Worm (Caenorhabditis elegans) whole organism, mixed stage, embryonic: ENCODE data around the gene M110.8.

Source experiments
- M03D4.4 ChIP-seq: sonication (generic microtip); optimal IDR thresholded peaks from 2 replicates; lab custom pipeline; 2017; ENCODE audit warnings: mild to moderate bottlenecking, missing genetic modification characterization, missing compliant biosample characterization
- bed-3 ChIP-seq: fragments of 200-800 bp; sonication (Bioruptor generic); optimal IDR thresholded peaks from 3 replicates; lab custom pipeline; 2018; ENCODE audit warnings: mild to moderate bottlenecking, missing genetic modification characterization, moderate library complexity, missing compliant biosample characterization
- blmp-1 ChIP-seq: fragments of 150-350 bp; optimal IDR thresholded peaks from 2 replicates; lab custom pipeline; 2014; ENCODE audit warnings: missing biosample characterization, missing genetic modification characterization
- ceh-39 ChIP-seq: fragments of 150-350 bp; optimal IDR thresholded peaks from 2 replicates; lab custom pipeline; 2014; ENCODE audit warnings: missing biosample characterization, missing genetic modification characterization
- ceh-43 ChIP-seq: fragments of 200-800 bp; sonication (Bioruptor generic); optimal IDR thresholded peaks from 2 replicates; lab custom pipeline; 2018; ENCODE audit warnings: mild to moderate bottlenecking, missing genetic modification characterization, moderate library complexity, missing compliant biosample characterization
- ceh-83 ChIP-seq: fragments of 200-800 bp; sonication (Bioruptor generic); optimal IDR thresholded peaks from 2 replicates; lab custom pipeline; 2018; ENCODE audit warnings: mild to moderate bottlenecking, missing genetic modification characterization, missing compliant biosample characterization
- ces-1 ChIP-seq: fragments of 150-350 bp; optimal IDR thresholded peaks from 2 replicates; lab custom pipeline; 2014; ENCODE audit warnings: missing biosample characterization, missing genetic modification reagents, missing genetic modification characterization
- cnd-1 ChIP-seq: fragments of 200-800 bp; sonication (Bioruptor generic); optimal IDR thresholded peaks from 2 replicates; lab custom pipeline; 2018; ENCODE audit warnings: mild to moderate bottlenecking, missing genetic modification characterization, missing compliant biosample characterization
- drap-1 ChIP-seq: fragments of 200-800 bp; sonication (Bioruptor generic); optimal IDR thresholded peaks from 3 replicates; lab custom pipeline; 2018; ENCODE audit warnings: mild to moderate bottlenecking, missing genetic modification characterization, missing compliant biosample characterization
- elt-1 ChIP-seq: sonication (generic microtip); optimal IDR thresholded peaks from 2 replicates; lab custom pipeline; 2017; ENCODE audit warnings: missing genetic modification characterization, mild to moderate bottlenecking, missing compliant biosample characterization, antibody characterized with exemption, moderate library complexity, borderline replicate concordance; ENCODE audit not compliant: insufficient read depth
- elt-3 ChIP-seq: fragments of 150-350 bp; optimal IDR thresholded peaks from 2 replicates; lab custom pipeline; 2014; ENCODE audit warnings: missing biosample characterization, missing genetic modification characterization
- flh-1 ChIP-seq: fragments of 200-800 bp; sonication (Bioruptor generic); optimal IDR thresholded peaks from 2 replicates; lab custom pipeline; 2018; ENCODE audit warnings: mild to moderate bottlenecking, missing genetic modification characterization, moderate library complexity, missing compliant biosample characterization
- ham-2 ChIP-seq: fragments of 200-800 bp; sonication (Bioruptor generic); optimal IDR thresholded peaks from 2 replicates; lab custom pipeline; 2018; ENCODE audit warnings: mild to moderate bottlenecking, missing genetic modification characterization, missing compliant biosample characterization
- hlh-1 ChIP-seq: fragments of 150-350 bp; optimal IDR thresholded peaks from 2 replicates; lab custom pipeline; 2014; ENCODE audit warnings: missing biosample characterization, missing genetic modification reagents, missing genetic modification characterization
- lin-13 ChIP-seq: fragments of 150-350 bp; optimal IDR thresholded peaks from 2 replicates; lab custom pipeline; 2014; ENCODE audit warnings: missing biosample characterization, missing genetic modification characterization
- lin-32 ChIP-seq: fragments of 200-800 bp; sonication (Bioruptor generic); optimal IDR thresholded peaks from 2 replicates; lab custom pipeline; 2018; ENCODE audit warnings: mild to moderate bottlenecking, missing genetic modification characterization, missing compliant biosample characterization
- lsy-2 ChIP-seq: fragments of 150-350 bp; optimal IDR thresholded peaks from 2 replicates; lab custom pipeline; 2014; ENCODE audit warnings: missing biosample characterization, missing genetic modification characterization
- mab-5 ChIP-seq: fragments of 150-350 bp; optimal IDR thresholded peaks from 2 replicates; lab custom pipeline; 2014; ENCODE audit warnings: missing biosample characterization, missing genetic modification characterization
- mep-1 ChIP-seq: fragments of 150-350 bp; optimal IDR thresholded peaks from 2 replicates; lab custom pipeline; 2017; ENCODE audit warnings: missing biosample characterization, missing genetic modification reagents, missing genetic modification characterization, inconsistent platforms
- mls-2 ChIP-seq: sonication (generic microtip); optimal IDR thresholded peaks from 2 replicates; lab custom pipeline; 2016; ENCODE audit warnings: mild to moderate bottlenecking, missing genetic modification characterization, moderate library complexity, missing compliant biosample characterization
- nhr-12 ChIP-seq: fragments of 150-350 bp; optimal IDR thresholded peaks from 2 replicates; lab custom pipeline; 2014; ENCODE audit warnings: missing biosample characterization, missing genetic modification characterization
- nhr-2 ChIP-seq: fragments of 150-350 bp; optimal IDR thresholded peaks from 2 replicates; lab custom pipeline; 2014; ENCODE audit warnings: missing biosample characterization, missing genetic modification characterization
- nhr-237 ChIP-seq: fragments of 150-350 bp; optimal IDR thresholded peaks from 2 replicates; lab custom pipeline; 2014; ENCODE audit warnings: missing biosample characterization, missing genetic modification characterization
- nhr-28 ChIP-seq: fragments of 150-350 bp; optimal IDR thresholded peaks from 2 replicates; lab custom pipeline; 2014; ENCODE audit warnings: missing biosample characterization, missing genetic modification characterization
- nhr-76 ChIP-seq: sonication (generic microtip); optimal IDR thresholded peaks from 2 replicates; lab custom pipeline; 2017; ENCODE audit warnings: missing biosample characterization, missing genetic modification characterization
- pha-4 ChIP-seq: fragments of 150-350 bp; optimal IDR thresholded peaks from 2 replicates; lab custom pipeline; 2018; ENCODE audit warnings: missing biosample characterization, missing genetic modification reagents, missing genetic modification characterization
- sem-2 ChIP-seq: fragments of 200-800 bp; sonication (Bioruptor generic); optimal IDR thresholded peaks from 2 replicates; lab custom pipeline; 2018; ENCODE audit warnings: mild to moderate bottlenecking, missing genetic modification characterization, missing compliant biosample characterization
- snpc-4 ChIP-seq: fragments of 150-350 bp; optimal IDR thresholded peaks from 2 replicates; lab custom pipeline; 2014; ENCODE audit warnings: missing biosample characterization, missing genetic modification characterization
- sptf-1 ChIP-seq: sonication (generic microtip); optimal IDR thresholded peaks from 2 replicates; lab custom pipeline; 2017; ENCODE audit warnings: mild to moderate bottlenecking, missing genetic modification characterization, moderate library complexity, missing compliant biosample characterization
- tbx-8 ChIP-seq: fragments of 200-800 bp; sonication (Bioruptor generic); optimal IDR thresholded peaks from 2 replicates; lab custom pipeline; 2018; ENCODE audit warnings: mild to moderate bottlenecking, missing genetic modification characterization, moderate library complexity, missing compliant biosample characterization
- unc-120 ChIP-seq: sonication (generic microtip); optimal IDR thresholded peaks from 2 replicates; lab custom pipeline; 2017; ENCODE audit warnings: missing genetic modification characterization, missing compliant biosample characterization; ENCODE audit not compliant: poor library complexity, severe bottlenecking
- unc-39 ChIP-seq: fragments of 150-350 bp; optimal IDR thresholded peaks from 2 replicates; lab custom pipeline; 2014; ENCODE audit warnings: missing biosample characterization, missing genetic modification characterization
- unc-62 ChIP-seq: fragments of 150-350 bp; optimal IDR thresholded peaks from 2 replicates; lab custom pipeline; 2014; ENCODE audit warnings: missing biosample characterization, missing genetic modification reagents, missing genetic modification characterization
- zip-8 ChIP-seq: fragments of 150-350 bp; optimal IDR thresholded peaks from 2 replicates; lab custom pipeline; 2014; ENCODE audit warnings: missing biosample characterization, missing genetic modification characterization
- ztf-11 ChIP-seq: fragments of 150-350 bp; optimal IDR thresholded peaks from 2 replicates; lab custom pipeline; 2014; ENCODE audit warnings: missing biosample characterization, missing genetic modification characterization

Gene M110.8

ce11 chrII:8198503-8198902, 10.9 kb downstream of the M110.8 start, which contains the start of gene qua-1:
qua-1 (plus strand) TSS chrII:8198803.
- TF ChIP-seq elt-1 (no peak), zip-8 (tag; lab: Kevin White, UChicago) (no peak), sptf-1 (tag; lab: Kevin White, UChicago) (no peak), flh-1 (no peak), bed-3 (GFP tag; lab: Kevin White, UChicago) (no peak)

DNA sequence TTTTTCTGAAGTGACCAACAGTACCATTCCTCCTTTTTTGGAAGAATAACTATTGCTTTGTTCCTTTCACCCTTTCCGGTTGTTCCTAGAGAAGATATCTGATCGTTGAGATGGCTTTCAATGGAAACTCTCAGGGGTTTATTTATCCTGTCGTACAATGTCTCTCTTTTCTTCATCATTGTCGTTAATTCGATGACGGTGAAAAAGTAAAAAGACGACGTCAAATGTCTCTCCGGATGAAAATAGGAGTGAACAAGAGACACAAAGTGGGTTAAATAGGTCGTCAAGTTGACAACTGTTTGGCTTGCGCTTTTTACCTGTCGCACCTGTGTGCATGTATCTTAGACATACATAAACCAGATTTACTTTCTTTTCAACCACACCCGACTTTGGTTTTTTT, 15.5 kb downstream of the M110.8 start:
- TF ChIP-seq nhr-237 (tag; lab: Kevin White, UChicago) (no peak), ceh-39 (tag; lab: Kevin White, UChicago) (no peak), drap-1 (GFP tag; lab: Kevin White, UChicago) (no peak), ces-1 (GFP tag; lab: Kevin White, UChicago) (no peak), pha-4 (tag; lab: Kevin White, UChicago) (no peak), elt-1 (no peak), flh-1 (no peak), elt-3 (tag; lab: Kevin White, UChicago) (no peak)

- no peak for TF ChIP-seq nhr-237 (tag; lab: Kevin White, UChicago)
- TF ChIP-seq sem-2, result no peak
- no peak for TF ChIP-seq tbx-8 (GFP tag; lab: Kevin White, UChicago)
- no peak for TF ChIP-seq lsy-2
- TF ChIP-seq flh-1, result no peak
- TF ChIP-seq unc-39 (tag; lab: Kevin White, UChicago), result no peak
These were observed 16.2 kb downstream of the M110.8 start, which contains the start of gene T05C12.9 for ce11 chrII:8193126-8193525. T05C12.9 (minus strand) TSS chrII:8193226.

DNA sequence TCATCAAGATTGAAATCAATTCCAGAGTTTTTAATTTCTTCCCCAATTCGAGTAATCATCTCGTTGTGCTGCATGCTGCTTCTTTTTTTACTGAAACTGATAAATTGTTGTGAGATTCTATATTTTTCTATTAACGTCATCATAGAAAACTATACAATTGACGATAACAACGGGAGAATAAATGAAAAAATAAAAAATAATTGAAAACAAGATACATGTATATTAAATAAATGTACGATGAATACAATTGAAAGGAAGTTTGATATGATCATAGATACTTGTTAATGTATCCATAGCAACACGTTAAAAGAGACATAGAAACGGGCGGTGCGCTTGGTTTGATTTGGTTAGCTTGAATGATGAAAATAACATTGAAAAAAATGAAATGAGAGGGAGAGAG, 18.9 kb downstream of the M110.8 start, which contains the start of gene T05C12.8:
T05C12.8 (minus strand) TSS at position 101 of the 400 bp plus-strand sequence.
- TF ChIP-seq ztf-11 (tag; lab: Kevin White, UChicago), result no peak
- peak; percentile 15 for TF ChIP-seq ces-1 (GFP tag; lab: Kevin White, UChicago)
- TF ChIP-seq, all 35 proteins: peak for 1

- TF ChIP-seq sem-2 (no peak), nhr-2 (no peak), hlh-1 (tag; lab: Kevin White, UChicago) (no peak), ces-1 (GFP tag; lab: Kevin White, UChicago) (no peak), flh-1 (no peak), lin-32 (GFP tag; lab: Kevin White, UChicago) (no peak), ceh-83 (no peak), mep-1 (no peak), elt-1 (no peak), sptf-1 (tag; lab: Kevin White, UChicago) (no peak)
These were observed 21.9 kb downstream of the M110.8 start for ce11 chrII:8187516-8187915.

DNA sequence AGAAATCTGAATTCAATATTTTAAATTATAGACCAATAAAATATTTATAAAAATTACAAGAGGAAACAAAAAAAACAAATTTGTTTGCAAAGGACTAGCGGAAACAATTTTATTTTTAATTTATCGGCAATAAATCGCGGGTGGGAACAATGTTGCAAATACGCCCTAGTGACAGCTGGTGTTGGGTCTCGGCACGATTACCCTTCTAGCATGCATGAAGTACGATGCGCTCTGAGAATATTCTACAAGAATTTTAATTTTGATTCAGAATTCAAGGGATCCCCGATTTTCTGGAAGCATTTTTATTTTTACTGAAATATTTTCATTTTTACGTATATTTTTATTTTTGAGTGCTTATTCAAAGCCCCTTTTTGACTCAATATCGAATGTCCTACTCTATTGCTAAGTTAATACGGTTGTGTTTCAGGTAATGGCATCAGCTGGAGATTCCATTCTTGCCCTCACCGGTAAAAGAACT, 24.3 kb downstream of the M110.8 start, which contains the start of the genes mig-5 and cct-1:
mig-5 (minus strand) TSS at position 8 of the 478 bp plus-strand sequence.
cct-1 (plus strand) TSS at position 428 of the 478 bp plus-strand sequence.
- no peak for TF ChIP-seq elt-3 (tag; lab: Kevin White, UChicago)
- peak; percentile 96 for TF ChIP-seq cnd-1
- no peak for TF ChIP-seq elt-1
- peak; percentile 98 for TF ChIP-seq mep-1
- TF ChIP-seq snpc-4 (tag; lab: Kevin White, UChicago), result no peak
- TF ChIP-seq nhr-2, result peak; percentile 60
- TF ChIP-seq sem-2, result no peak
- no peak for TF ChIP-seq unc-39 (tag; lab: Kevin White, UChicago)
- TF ChIP-seq ceh-83, result no peak
- peak; percentile 100 for TF ChIP-seq lsy-2
- TF ChIP-seq M03D4.4 (tag; lab: Kevin White, UChicago), result peak; percentile 61
- no peak for TF ChIP-seq ztf-11 (tag; lab: Kevin White, UChicago)
- TF ChIP-seq drap-1 (GFP tag; lab: Kevin White, UChicago), result peak; percentile 40
- TF ChIP-seq ces-1 (GFP tag; lab: Kevin White, UChicago), result peak; percentile 87
- peak; percentile 91 for TF ChIP-seq ceh-39 (tag; lab: Kevin White, UChicago)
- no peak for TF ChIP-seq mls-2 (tag; lab: Kevin White, UChicago)
- TF ChIP-seq nhr-76, result no peak
- peak; percentile 8 for TF ChIP-seq ceh-43 (GFP tag; lab: Kevin White, UChicago)
- TF ChIP-seq zip-8 (tag; lab: Kevin White, UChicago), result no peak
- no peak for TF ChIP-seq tbx-8 (GFP tag; lab: Kevin White, UChicago)
- peak; percentile 87 for TF ChIP-seq hlh-1 (tag; lab: Kevin White, UChicago)
- peak; percentile 70 for TF ChIP-seq mab-5 (tag; lab: Kevin White, UChicago)
- TF ChIP-seq ham-2 (GFP tag; lab: Kevin White, UChicago), result peak; percentile 40
- no peak for TF ChIP-seq nhr-28 (tag; lab: Kevin White, UChicago)
- TF ChIP-seq lin-32 (GFP tag; lab: Kevin White, UChicago), result peak; percentile 59
- TF ChIP-seq pha-4 (tag; lab: Kevin White, UChicago), result peak; percentile 96
- no peak for TF ChIP-seq unc-120 (tag; lab: Kevin White, UChicago)
- peak; percentile 67 for TF ChIP-seq sptf-1 (tag; lab: Kevin White, UChicago)
- TF ChIP-seq unc-62 (GFP tag; lab: Kevin White, UChicago), result peak; percentile 86
- peak; percentile 40 for TF ChIP-seq blmp-1
- TF ChIP-seq flh-1, result no peak
- no peak for TF ChIP-seq nhr-12 (tag; lab: Kevin White, UChicago)
- peak; percentile 91 for TF ChIP-seq lin-13 (tag; lab: Kevin White, UChicago)
- peak; percentile 96 for TF ChIP-seq nhr-237 (tag; lab: Kevin White, UChicago)
- no peak for TF ChIP-seq bed-3 (GFP tag; lab: Kevin White, UChicago)
- TF ChIP-seq, all 35 proteins: peak for 19
